Fruit fly (Drosophila melanogaster): ENCODE measurements around the gene Nhe2.

DNA sequence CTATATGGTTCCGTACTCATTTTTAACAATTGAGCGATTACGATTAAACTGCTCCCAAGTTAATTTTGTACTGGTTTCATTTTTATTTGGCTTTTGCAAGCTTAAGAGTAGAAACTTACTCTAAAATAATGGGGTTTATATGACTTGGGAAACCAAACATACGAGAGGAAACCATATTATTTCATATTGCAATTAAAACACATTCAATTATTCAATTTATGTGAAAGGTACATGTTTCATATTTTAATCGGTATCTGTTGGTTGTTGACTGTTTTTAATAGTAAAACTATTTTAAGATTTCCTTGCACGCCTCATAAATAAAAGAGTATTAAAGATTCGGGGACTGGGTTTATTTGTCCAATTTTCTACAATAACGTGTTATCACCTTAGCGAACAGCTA is 20.1 kb upstream of the Nhe2 start, which contains the start of gene CG33510:
- no peak for TF ChIP-seq CG16863 (GFP tag; optimal IDR thresholded peaks at IDR 0.05)
- TF ChIP-seq Dp (GFP tag; optimal IDR thresholded peaks at IDR 0.05): no peak
- no peak for TF ChIP-seq Dbx (GFP tag; IDR thresholded peaks at IDR 0.05)
- no peak for TF ChIP-seq eve (GFP tag; optimal IDR thresholded peaks at IDR 0.05)
- no peak for TF ChIP-seq CG14667 (GFP tag; IDR thresholded peaks at IDR 0.05)
- no peak for TF ChIP-seq ewg (GFP tag; optimal IDR thresholded peaks at IDR 0.05)
- TF ChIP-seq az2 (GFP tag; optimal IDR thresholded peaks at IDR 0.05): no peak
- no peak for TF ChIP-seq Fer1 (GFP tag; optimal IDR thresholded peaks at IDR 0.05)
- TF ChIP-seq stc (GFP tag; IDR thresholded peaks at IDR 0.05): no peak
- no peak for TF ChIP-seq Poxn (GFP tag; IDR thresholded peaks at IDR 0.05)

Data from whole organism, embryonic.